Worm (Caenorhabditis elegans) whole organism, L4 larva: ENCODE results near the gene F58B4.5.

Experiments
- Y105C5A.15 ChIP-seq: fragments of 200-800 bp; sonication (Bioruptor generic); IDR thresholded peaks from 2 replicates; pipeline ENCODE4 v1.3.6; 2022; ENCODE audit warnings: missing genetic modification characterization, missing compliant biosample characterization
- aha-1 ChIP-seq: fragments of 150-350 bp; peaks from one replicate; lab custom pipeline; 2014; ENCODE audit warnings: missing biosample characterization, missing genetic modification characterization
- ctbp-1 ChIP-seq: fragments of 200-800 bp; sonication (Bioruptor generic); IDR thresholded peaks from 2 replicates; pipeline ENCODE4 v1.3.6; 2022; ENCODE audit warnings: missing genetic modification reagents, missing genetic modification characterization, missing compliant biosample characterization
- mdl-1 ChIP-seq, 2 experiments: fragments of 150-350 bp in 1 of 2; sonication (generic microtip) in 1 of 2; optimal IDR thresholded peaks; 2 replicates each; lab custom pipeline; 2014 to 2017; ENCODE audit warnings: missing biosample characterization in 2 of 2, missing genetic modification characterization in 2 of 2
- nhr-77 ChIP-seq: fragments of 150-350 bp; optimal IDR thresholded peaks from 2 replicates; lab custom pipeline; 2014; ENCODE audit warnings: missing biosample characterization, missing genetic modification characterization

- TF ChIP-seq ctbp-1, result no peak
- no peak for TF ChIP-seq Y105C5A.15
- no peak for TF ChIP-seq aha-1 (tag; lab: Kevin White, UChicago)
- TF ChIP-seq nhr-77 (tag; lab: Kevin White, UChicago), result no peak
- TF ChIP-seq mdl-1 (tag; optimal IDR thresholded peaks at IDR 0.05; lab: Kevin White, UChicago), result no peak
Observed at ce11 chrV:10967594-10968273, 35.2 kb downstream of the F58B4.5 start.
